Fruit fly (Drosophila melanogaster): Measurements from ENCODE around the gene TAF1B.

The TAF1B gene

dm6 chr3R:10130975-10131529 is 12.9 kb downstream of the TAF1B start (continued):
- TF ChIP-seq Hmr (GFP tag; optimal IDR thresholded peaks at IDR 0.05), result peak; percentile 30
- no peak for TF ChIP-seq CG4820 (GFP tag; optimal IDR thresholded peaks at IDR 0.05)
- no peak for TF ChIP-seq Optix (GFP tag; IDR thresholded peaks at IDR 0.05)
- no peak for TF ChIP-seq CG2202 (tag; optimal IDR thresholded peaks at IDR 0.05)
- TF ChIP-seq cato (GFP tag; optimal IDR thresholded peaks at IDR 0.05; ENCODE audit: borderline replicate concordance), result no peak
- no peak for TF ChIP-seq hkb (optimal IDR thresholded peaks at IDR 0.05)
- TF ChIP-seq hkb (GFP tag; IDR thresholded peaks at IDR 0.05), result no peak
- TF ChIP-seq odd (GFP tag; optimal IDR thresholded peaks at IDR 0.05), result peak; percentile 13
- no peak for TF ChIP-seq CG5245 (GFP tag; optimal IDR thresholded peaks at IDR 0.05)
- TF ChIP-seq dpn (GFP tag; optimal IDR thresholded peaks at IDR 0.05), result no peak
- TF ChIP-seq CG30403 (GFP tag; optimal IDR thresholded peaks at IDR 0.05), result no peak
- TF ChIP-seq NC2β (GFP tag; optimal IDR thresholded peaks at IDR 0.05), result no peak
- TF ChIP-seq gem (tag; optimal IDR thresholded peaks at IDR 0.05), result no peak
- TF ChIP-seq CG31441 (GFP tag; IDR thresholded peaks at IDR 0.05), result no peak
- no peak for TF ChIP-seq btn (GFP tag; optimal IDR thresholded peaks at IDR 0.05)
- peak; percentile 39 for TF ChIP-seq Meics (GFP tag; optimal IDR thresholded peaks at IDR 0.05)
- no peak for TF ChIP-seq ewg (GFP tag; optimal IDR thresholded peaks at IDR 0.05)
- TF ChIP-seq mld (GFP tag; IDR thresholded peaks at IDR 0.05; ENCODE audit: partially characterized antibody), result no peak
- TF ChIP-seq dati (GFP tag; IDR thresholded peaks at IDR 0.05), result no peak
- TF ChIP-seq Gsc (GFP tag; IDR thresholded peaks at IDR 0.05), result no peak
- TF ChIP-seq Rfx (GFP tag; IDR thresholded peaks at IDR 0.05), result no peak
- TF ChIP-seq CG18599 (GFP tag; optimal IDR thresholded peaks at IDR 0.05), result peak; percentile 40
- no peak for TF ChIP-seq CG4617 (GFP tag; optimal IDR thresholded peaks at IDR 0.05; ENCODE audit: borderline replicate concordance)

- no peak for TF ChIP-seq br (optimal IDR thresholded peaks at IDR 0.05)
- peak; percentile 37 for TF ChIP-seq CG15011 (GFP tag; optimal IDR thresholded peaks at IDR 0.05)
- peak; percentile 76 for TF ChIP-seq dmrt99B (tag; optimal IDR thresholded peaks at IDR 0.05)
- peak in 1 of 3 experiments; percentile 24 for TF ChIP-seq lola (GFP tag; optimal IDR thresholded peaks at IDR 0.05)
- TF ChIP-seq croc (GFP tag; conservative IDR thresholded peaks at IDR 0.05), result peak; percentile 23; the same call in 1 of the 3 replicates
- TF ChIP-seq ranshi (GFP tag; IDR thresholded peaks at IDR 0.05), result 0 out of 2 replicates have a peak, but pooled peaks have one; percentile 48
- TF ChIP-seq lov (optimal IDR thresholded peaks at IDR 0.05), result no peak
- no peak for TF ChIP-seq lov (GFP tag; IDR thresholded peaks at IDR 0.05)
- no peak for TF ChIP-seq ash1 (GFP tag; optimal IDR thresholded peaks at IDR 0.05)
- TF ChIP-seq CG1529 (GFP tag; optimal IDR thresholded peaks at IDR 0.05), result no peak
- peak; percentile 83 for TF ChIP-seq CG18599 (GFP tag; optimal IDR thresholded peaks at IDR 0.05)
- peak; percentile 62 for TF ChIP-seq CG17829 (tag; optimal IDR thresholded peaks at IDR 0.05)
- TF ChIP-seq NFAT (GFP tag; IDR thresholded peaks at IDR 0.05), result no peak
- TF ChIP-seq CoRest (tag; optimal IDR thresholded peaks at IDR 0.05), result peak; percentile 56
- peak; percentile 11 for TF ChIP-seq slou (GFP tag; optimal IDR thresholded peaks at IDR 0.05)
- peak; percentile 43 for TF ChIP-seq CG6683 (GFP tag; optimal IDR thresholded peaks at IDR 0.05)
- TF ChIP-seq Abd-B (GFP tag; optimal IDR thresholded peaks at IDR 0.05), result peak; percentile 37
- peak in 1 of 2 experiments; percentile 22 for TF ChIP-seq chif (GFP tag; optimal IDR thresholded peaks at IDR 0.05)
- no peak for TF ChIP-seq CG4328 (GFP tag; optimal IDR thresholded peaks at IDR 0.05)
- TF ChIP-seq sens (GFP tag), result peak; percentile 91
- peak; percentile 49 for TF ChIP-seq gro (GFP tag; optimal IDR thresholded peaks at IDR 0.05)
- peak; percentile 58 for TF ChIP-seq CG13894 (tag; optimal IDR thresholded peaks at IDR 0.05)
- TF ChIP-seq CG15479 (GFP tag; optimal IDR thresholded peaks at IDR 0.05), result no peak
- no peak for TF ChIP-seq CG10274 (GFP tag; optimal IDR thresholded peaks at IDR 0.05)
- TF ChIP-seq hb (GFP tag; IDR thresholded peaks at IDR 0.05; ENCODE audit: partially characterized antibody), result no peak
- peak; percentile 30 for TF ChIP-seq Camta (GFP tag; optimal IDR thresholded peaks at IDR 0.05)
- no peak for TF ChIP-seq toy (GFP tag; IDR thresholded peaks at IDR 0.05)
- peak; percentile 48 for TF ChIP-seq ind (GFP tag; optimal IDR thresholded peaks at IDR 0.05)
- 0 out of 2 replicates have a peak, but pooled peaks have one; percentile 37 for TF ChIP-seq CG17612 (GFP tag; IDR thresholded peaks at IDR 0.05)
Measured at dm6 chr3R:10130091-10130490, 13.9 kb downstream of the TAF1B start.
